Worm (Caenorhabditis elegans) whole organism, early embryonic: ENCODE results near the gene K02A6.3.

ENCODE experiments used
- ama-1 ChIP-seq: fragments of 150-350 bp; optimal IDR thresholded peaks from 2 replicates; lab custom pipeline; 2014
- hmg-4 ChIP-seq: fragments of 200-800 bp; sonication (Bioruptor generic); optimal IDR thresholded peaks from 2 replicates; lab custom pipeline; 2018; ENCODE audit warnings: mild to moderate bottlenecking, missing genetic modification characterization, missing compliant biosample characterization
- scrt-1 ChIP-seq: fragments of 200-800 bp; sonication (Bioruptor generic); IDR thresholded peaks from 2 replicates; pipeline ENCODE4 v1.3.6; 2022; ENCODE audit warnings: missing genetic modification characterization, missing compliant biosample characterization
- tbx-11 ChIP-seq: fragments of 200-800 bp; sonication (Bioruptor generic); IDR thresholded peaks from 2 replicates; pipeline ENCODE4 v1.3.6; 2022; ENCODE audit warnings: missing genetic modification characterization, missing compliant biosample characterization
- tra-4 ChIP-seq: sonication (generic microtip); optimal IDR thresholded peaks from 2 replicates; lab custom pipeline; 2017; ENCODE audit warnings: missing genetic modification characterization, missing compliant biosample characterization

DNA sequence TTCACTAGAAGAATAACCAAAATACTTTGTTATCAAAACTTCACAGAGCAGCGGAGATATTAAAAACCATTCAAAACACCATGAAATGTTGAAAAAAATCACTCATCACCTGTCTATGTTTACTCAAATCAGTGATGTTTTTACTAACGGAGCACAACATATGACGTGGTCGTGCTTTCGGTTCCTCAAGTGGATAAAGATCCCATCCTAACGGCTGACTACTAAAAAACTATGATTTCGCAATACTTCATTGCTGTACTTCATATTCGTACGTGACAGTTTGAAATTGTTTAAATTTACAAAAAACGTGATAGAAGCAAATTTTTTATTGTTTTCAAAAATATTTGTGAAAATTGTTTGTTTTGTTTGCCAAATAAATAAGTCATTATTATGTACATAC lies 26.0 kb upstream of the K02A6.3 start:
- TF ChIP-seq ama-1 (lab: Kevin White, UChicago): no peak
- no peak for TF ChIP-seq hmg-4 (GFP tag; lab: Kevin White, UChicago)
- no peak for TF ChIP-seq tbx-11
- TF ChIP-seq scrt-1: no peak
- no peak for TF ChIP-seq tra-4 (tag; lab: Kevin White, UChicago)
